Fruit fly (Drosophila melanogaster) whole organism, embryonic: Measurements from ENCODE around the gene CG31800.
A peak's percentile ranks its signal among the peaks of the same experiment; 100 is the strongest.

Experiments used
- CG10147 ChIP-seq: fragments of 200-800 bp; sonication (Bioruptor generic); optimal IDR thresholded peaks from 2 replicates; lab custom pipeline; 2019; ENCODE audit warnings: missing biosample characterization, mild to moderate bottlenecking, missing genetic modification characterization, moderate library complexity
- CG10209 ChIP-seq: fragments of 200-800 bp; sonication (Bioruptor generic); optimal IDR thresholded peaks from 3 replicates; lab custom pipeline; 2017; ENCODE audit warnings: missing biosample characterization, mild to moderate bottlenecking, missing genetic modification characterization, missing genetic modification reagents
- CG1024 ChIP-seq: fragments of 200-800 bp; sonication (Bioruptor generic); IDR thresholded peaks from 2 replicates; pipeline ENCODE4 v1.3.6; 2022; ENCODE audit warnings: missing biosample characterization, missing genetic modification characterization
- CG10267 ChIP-seq: fragments of 200-800 bp; sonication (Bioruptor generic); optimal IDR thresholded peaks from 2 replicates; lab custom pipeline; 2018; ENCODE audit warnings: missing biosample characterization, mild to moderate bottlenecking, missing genetic modification characterization, moderate library complexity
- CG10431 ChIP-seq: fragments of 200-800 bp; sonication (Bioruptor generic); optimal IDR thresholded peaks from 3 replicates; lab custom pipeline; 2018; ENCODE audit warnings: missing biosample characterization, mild to moderate bottlenecking, missing genetic modification characterization
- CG10462 ChIP-seq: fragments of 200-800 bp; sonication (Bioruptor generic); optimal IDR thresholded peaks from 2 replicates; lab custom pipeline; 2016; ENCODE audit warnings: missing biosample characterization, missing genetic modification characterization
- CG11504 ChIP-seq: fragments of 200-800 bp; sonication (Bioruptor generic); optimal IDR thresholded peaks from 3 replicates; lab custom pipeline; 2019; ENCODE audit warnings: missing biosample characterization, mild to moderate bottlenecking, missing genetic modification characterization, moderate library complexity
- CG12659 ChIP-seq: fragments of 200-800 bp; sonication (Bioruptor generic); optimal IDR thresholded peaks from 3 replicates; lab custom pipeline; 2017; ENCODE audit warnings: mild to moderate bottlenecking, missing biosample characterization, missing genetic modification reagents, missing genetic modification characterization
- CG12769 ChIP-seq: fragments of 200-800 bp; sonication (Bioruptor generic); optimal IDR thresholded peaks from 2 replicates; lab custom pipeline; 2019; ENCODE audit warnings: missing biosample characterization, mild to moderate bottlenecking, missing genetic modification characterization, moderate library complexity
- CG12942 ChIP-seq: fragments of 200-800 bp; sonication (Bioruptor generic); optimal IDR thresholded peaks from 3 replicates; lab custom pipeline; 2016; ENCODE audit warnings: missing biosample characterization, missing genetic modification characterization
- CG14710 ChIP-seq: fragments of 200-800 bp; sonication (Bioruptor generic); optimal IDR thresholded peaks from 3 replicates; lab custom pipeline; 2019; ENCODE audit warnings: missing biosample characterization, mild to moderate bottlenecking, missing genetic modification characterization, moderate library complexity
- CG15696 ChIP-seq: fragments of 200-800 bp; sonication (Bioruptor generic); optimal IDR thresholded peaks from 2 replicates; lab custom pipeline; 2019; ENCODE audit warnings: missing biosample characterization, mild to moderate bottlenecking, missing genetic modification characterization, moderate library complexity
- CG18599 ChIP-seq: fragments of 200-800 bp; sonication (Bioruptor generic); optimal IDR thresholded peaks from 3 replicates; lab custom pipeline; 2017; ENCODE audit warnings: missing biosample characterization, missing genetic modification characterization, mild to moderate bottlenecking, moderate library complexity, missing genetic modification reagents
- CG34224 ChIP-seq: fragments of 200-800 bp; sonication (Bioruptor generic); IDR thresholded peaks from 3 replicates; pipeline ENCODE4 v1.3.6; 2022; ENCODE audit warnings: missing biosample characterization, missing genetic modification characterization; ENCODE audit not compliant: partially characterized antibody
- CG34376 ChIP-seq: fragments of 200-800 bp; sonication (Bioruptor generic); optimal IDR thresholded peaks from 2 replicates; lab custom pipeline; 2018; ENCODE audit warnings: missing biosample characterization, mild to moderate bottlenecking, missing genetic modification characterization
- CG4730 ChIP-seq: fragments of 200-800 bp; sonication (Bioruptor generic); IDR thresholded peaks from 2 replicates; pipeline ENCODE4 v1.3.6; 2022; ENCODE audit warnings: missing biosample characterization, missing genetic modification characterization
- CG4854 ChIP-seq: fragments of 200-800 bp; sonication (Bioruptor generic); optimal IDR thresholded peaks from 2 replicates; lab custom pipeline; 2016; ENCODE audit warnings: missing biosample characterization, missing genetic modification characterization, inconsistent platforms
- CG6683 ChIP-seq: fragments of 200-800 bp; sonication (Bioruptor generic); optimal IDR thresholded peaks from 2 replicates; lab custom pipeline; 2017; ENCODE audit warnings: missing biosample characterization, mild to moderate bottlenecking, missing genetic modification characterization, missing genetic modification reagents
- CG6765 ChIP-seq: fragments of 200-800 bp; sonication (Bioruptor generic); optimal IDR thresholded peaks from 3 replicates; lab custom pipeline; 2017; ENCODE audit warnings: missing biosample characterization, mild to moderate bottlenecking, missing genetic modification characterization
- CG6813 ChIP-seq: fragments of 200-800 bp; sonication (Bioruptor generic); optimal IDR thresholded peaks from 2 replicates; lab custom pipeline; 2017; ENCODE audit warnings: missing biosample characterization, missing genetic modification characterization, mild to moderate bottlenecking, moderate library complexity, missing genetic modification reagents
- CG8089 ChIP-seq: fragments of 200-800 bp; sonication (Bioruptor generic); optimal IDR thresholded peaks from 3 replicates; lab custom pipeline; 2016; ENCODE audit warnings: missing biosample characterization, missing genetic modification characterization
- CG8944 ChIP-seq: fragments of 200-800 bp; sonication (Bioruptor generic); optimal IDR thresholded peaks from 3 replicates; lab custom pipeline; 2016; ENCODE audit warnings: missing biosample characterization, missing genetic modification characterization
- CG9727 ChIP-seq: fragments of 200-800 bp; sonication (Bioruptor generic); optimal IDR thresholded peaks from 3 replicates; lab custom pipeline; 2017; ENCODE audit warnings: missing biosample characterization, mild to moderate bottlenecking, missing genetic modification characterization
- Dip2 ChIP-seq: fragments of 200-800 bp; sonication (Bioruptor generic); IDR thresholded peaks from 2 replicates; pipeline ENCODE4 v1.3.6; 2022; ENCODE audit warnings: missing biosample characterization, missing genetic modification characterization
- E2f1 ChIP-seq: fragments of 200-800 bp; sonication (Bioruptor generic); IDR thresholded peaks from 2 replicates; pipeline ENCODE4 v1.3.6; 2022; ENCODE audit warnings: missing biosample characterization, missing genetic modification characterization
- HLH4C ChIP-seq: fragments of 200-800 bp; sonication (Bioruptor generic); IDR thresholded peaks from 3 replicates; pipeline ENCODE4 v1.3.6; 2022; ENCODE audit warnings: missing biosample characterization, missing genetic modification characterization; ENCODE audit not compliant: partially characterized antibody
- Hmx ChIP-seq: fragments of 200-800 bp; sonication (Bioruptor generic); optimal IDR thresholded peaks from 2 replicates; lab custom pipeline; 2016; ENCODE audit warnings: missing biosample characterization, missing genetic modification characterization
- Jarid2 ChIP-seq: fragments of 200-800 bp; sonication (Bioruptor generic); optimal IDR thresholded peaks from 3 replicates; lab custom pipeline; 2017; ENCODE audit warnings: mild to moderate bottlenecking, missing biosample characterization, missing genetic modification reagents, missing genetic modification characterization
- Lim3 ChIP-seq: fragments of 200-800 bp; sonication (Bioruptor generic); IDR thresholded peaks from 2 replicates; pipeline ENCODE4 v1.3.6; 2022; ENCODE audit warnings: missing biosample characterization, missing genetic modification characterization
- Mad ChIP-seq: fragments of 200-800 bp; sonication (Bioruptor generic); optimal IDR thresholded peaks from 2 replicates; lab custom pipeline; 2016; ENCODE audit warnings: missing biosample characterization, missing genetic modification characterization
- Max ChIP-seq: fragments of 200-800 bp; sonication (Bioruptor generic); optimal IDR thresholded peaks from 2 replicates; lab custom pipeline; 2016; ENCODE audit warnings: missing biosample characterization, mild to moderate bottlenecking, missing genetic modification characterization
- Med ChIP-seq: fragments of 200-800 bp; sonication (Bioruptor generic); peaks from one replicate; lab custom pipeline; 2016; ENCODE audit warnings: missing biosample characterization, missing genetic modification characterization, mild to moderate bottlenecking, inconsistent platforms, moderate library complexity
- Nf-YB ChIP-seq: fragments of 200-800 bp; sonication (Bioruptor generic); optimal IDR thresholded peaks from 3 replicates; lab custom pipeline; 2019; ENCODE audit warnings: missing biosample characterization, mild to moderate bottlenecking, missing genetic modification characterization, moderate library complexity
- Oli ChIP-seq: fragments of 200-800 bp; sonication (Bioruptor generic); optimal IDR thresholded peaks from 2 replicates; lab custom pipeline; 2018; ENCODE audit warnings: missing biosample characterization, mild to moderate bottlenecking, missing genetic modification characterization, moderate library complexity
- Six4 ChIP-seq: fragments of 200-800 bp; sonication (Bioruptor generic); optimal IDR thresholded peaks from 2 replicates; lab custom pipeline; 2016; ENCODE audit warnings: missing biosample characterization, missing genetic modification characterization
- Tbp ChIP-seq: fragments of >200 bp; optimal IDR thresholded peaks from 2 replicates; lab custom pipeline; 2018; ENCODE audit warnings: missing biosample characterization, missing genetic modification characterization
- caup ChIP-seq: fragments of 200-800 bp; sonication (Bioruptor generic); optimal IDR thresholded peaks from 3 replicates; lab custom pipeline; 2017; ENCODE audit warnings: missing biosample characterization, mild to moderate bottlenecking, missing genetic modification characterization, moderate library complexity; ENCODE audit not compliant: severe bottlenecking
- da ChIP-seq: fragments of 200-800 bp; sonication (Bioruptor generic); optimal IDR thresholded peaks from 2 replicates; lab custom pipeline; 2016; ENCODE audit warnings: missing biosample characterization, missing genetic modification characterization
- ewg ChIP-seq: fragments of 200-800 bp; sonication (Bioruptor generic); optimal IDR thresholded peaks from 3 replicates; lab custom pipeline; 2017; ENCODE audit warnings: mild to moderate bottlenecking, missing biosample characterization, missing genetic modification reagents, missing genetic modification characterization
- gfzf ChIP-seq: fragments of 200-800 bp; sonication (Bioruptor generic); optimal IDR thresholded peaks from 2 replicates; lab custom pipeline; 2016; ENCODE audit warnings: missing biosample characterization, mild to moderate bottlenecking, missing genetic modification characterization, moderate library complexity
- lola ChIP-seq, 3 experiments: fragments of >200 bp in 2 of 3; fragments of 200-800 bp in 1 of 3; sonication (Bioruptor generic) in 1 of 3; optimal IDR thresholded peaks; 2 replicates each; lab custom pipeline; 2017 to 2019; ENCODE audit warnings: missing biosample characterization in 3 of 3, missing genetic modification characterization in 3 of 3, mild to moderate bottlenecking in 1 of 3, moderate library complexity in 1 of 3
- otp ChIP-seq: fragments of 200-800 bp; sonication (Bioruptor generic); IDR thresholded peaks from 3 replicates; pipeline ENCODE4, ENCODE4 v1.3.6; 2022; ENCODE audit warnings: missing biosample characterization, missing genetic modification characterization
- run ChIP-seq: fragments of 200-800 bp; sonication (Bioruptor generic); optimal IDR thresholded peaks from 3 replicates; lab custom pipeline; 2018; ENCODE audit warnings: missing biosample characterization, mild to moderate bottlenecking, missing genetic modification characterization
- sens-2 ChIP-seq: fragments of 200-800 bp; sonication (Bioruptor generic); IDR thresholded peaks from 2 replicates; pipeline ENCODE4 v1.3.6; 2022; ENCODE audit warnings: missing biosample characterization, missing genetic modification characterization
- seq ChIP-seq: fragments of 200-800 bp; sonication (Bioruptor generic); IDR thresholded peaks from 2 replicates; pipeline ENCODE4 v1.3.6; 2022; ENCODE audit warnings: missing biosample characterization, missing genetic modification characterization
- sisA ChIP-seq: fragments of 200-800 bp; sonication (Bioruptor generic); IDR thresholded peaks from 2 replicates; pipeline ENCODE4 v1.3.6; 2022; ENCODE audit warnings: missing biosample characterization, missing genetic modification characterization
- slp2 ChIP-seq: fragments of 200-800 bp; sonication (Bioruptor generic); optimal IDR thresholded peaks from 2 replicates; lab custom pipeline; 2016; ENCODE audit warnings: missing biosample characterization, missing genetic modification characterization
- tgo ChIP-seq: fragments of 200-800 bp; sonication (Bioruptor generic); IDR thresholded peaks from 3 replicates; pipeline ENCODE4 v1.3.6; 2022; ENCODE audit warnings: missing biosample characterization, missing genetic modification characterization
- unc-4 ChIP-seq: fragments of 200-800 bp; sonication (Bioruptor generic); IDR thresholded peaks from 2 replicates; pipeline ENCODE4 v1.3.6; 2022; ENCODE audit warnings: missing biosample characterization, missing genetic modification characterization; ENCODE audit not compliant: partially characterized antibody

CG31800 gene

dm6 chr2L:19051534-19052100 lies 17.2 kb upstream of the CG31800 start, which contains the start of gene Rpn3 (continued):
- TF ChIP-seq ewg (GFP tag; lab: Kevin White, UChicago) (peak; percentile 59), Max (GFP tag; lab: Kevin White, UChicago) (peak; percentile 89), Tbp (GFP tag; lab: Kevin White, UChicago) (no peak), sens-2 (GFP tag; lab: Robert Waterston, UW) (peak; percentile 76; the same call in 1 of the 2 replicates), da (GFP tag; lab: Kevin White, UChicago) (peak; percentile 14), tgo (GFP tag; lab: Robert Waterston, UW) (peak; percentile 86), seq (GFP tag; lab: Robert Waterston, UW) (peak; percentile 53; the same call in 1 of the 2 replicates), caup (GFP tag; lab: Kevin White, UChicago) (peak; percentile 73), E2f1 (GFP tag; lab: Robert Waterston, UW) (peak; percentile 85), CG34224 (GFP tag; lab: Robert Waterston, UW) (peak; percentile 66; the same call in 1 of the 3 replicates), CG18599 (GFP tag; lab: Kevin White, UChicago) (peak; percentile 81), CG1024 (GFP tag; lab: Robert Waterston, UW) (peak; percentile 70), unc-4 (GFP tag; lab: Robert Waterston, UW) (peak; percentile 66), sisA (GFP tag; lab: Robert Waterston, UW) (peak; percentile 84), CG10147 (GFP tag; lab: Kevin White, UChicago) (peak; percentile 46), slp2 (GFP tag; lab: Kevin White, UChicago) (peak; percentile 73), CG8944 (GFP tag; lab: Kevin White, UChicago) (peak; percentile 80), CG6813 (no peak), Dip2 (no peak), CG6683 (GFP tag; lab: Kevin White, UChicago) (peak; percentile 27), CG8089 (peak; percentile 73), CG4730 (GFP tag; lab: Robert Waterston, UW) (peak; percentile 82), CG15696 (peak; percentile 66), Mad (peak; percentile 74), Med (GFP tag; lab: Kevin White, UChicago) (peak; percentile 96), Lim3 (GFP tag; lab: Robert Waterston, UW) (peak; percentile 94), CG34376 (peak; percentile 9), run (tag; lab: Kevin White, UChicago) (peak; percentile 20), otp (GFP tag; lab: Robert Waterston, UW) (peak; percentile 78), CG10431 (GFP tag; lab: Kevin White, UChicago) (peak; percentile 12), Oli (tag; lab: Kevin White, UChicago) (peak; percentile 82), CG10209 (GFP tag; lab: Kevin White, UChicago) (peak; percentile 85), CG12659 (GFP tag; lab: Kevin White, UChicago) (peak; percentile 91), CG14710 (peak; percentile 87), CG12942 (GFP tag; lab: Kevin White, UChicago) (peak; percentile 85), CG4854 (GFP tag; lab: Kevin White, UChicago) (peak; percentile 65), Nf-YB (GFP tag; lab: Kevin White, UChicago) (peak; percentile 62), CG9727 (GFP tag; lab: Kevin White, UChicago) (peak; percentile 82), lola (GFP tag; optimal IDR thresholded peaks at IDR 0.05; lab: Kevin White, UChicago) (peak in 1 of 3 experiments; percentile 77), HLH4C (peak; percentile 72), CG10462 (GFP tag; lab: Kevin White, UChicago) (peak; percentile 79), CG10267 (tag; lab: Kevin White, UChicago) (peak; percentile 92), Hmx (GFP tag; lab: Kevin White, UChicago) (no peak), gfzf (GFP tag; lab: Kevin White, UChicago) (no peak), Jarid2 (GFP tag; lab: Kevin White, UChicago) (no peak), CG12769 (no peak), CG6765 (GFP tag; lab: Kevin White, UChicago) (peak; percentile 48), CG11504 (tag; lab: Kevin White, UChicago) (peak; percentile 80), Six4 (peak; percentile 86)
